Fruit fly (Drosophila melanogaster) S2 (cell line): ENCODE results near the gene RNaseX25.

Experiments
- CG8478 ChIP-seq: fragments of >200 bp; optimal IDR thresholded peaks from 2 replicates; lab custom pipeline; 2018
- CTCF ChIP-seq, 2 experiments: fragments of >200 bp; optimal IDR thresholded peaks; 2 replicates each; lab custom pipeline; 2018

DNA sequence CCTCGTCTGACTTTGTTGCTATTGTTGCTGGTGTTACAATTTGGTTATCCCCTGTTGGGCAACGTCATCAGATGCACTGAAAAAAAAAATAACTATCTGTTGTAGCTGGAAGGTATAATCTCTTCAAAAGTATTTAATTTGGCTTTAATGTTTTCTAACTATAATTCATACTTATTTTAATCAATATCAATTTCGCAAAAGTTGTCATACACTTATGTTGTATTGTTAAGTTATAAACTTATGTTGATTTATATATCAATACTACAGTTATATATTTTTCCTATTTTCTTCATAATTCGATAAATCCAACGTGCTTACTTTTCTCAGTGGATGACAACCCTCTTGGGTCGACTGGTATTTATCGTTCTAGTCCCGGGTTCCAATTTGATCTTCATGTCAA is 16.7 kb upstream of the RNaseX25 start:
- TF ChIP-seq CG8478 (lab: Kevin White, UChicago) (no peak), CTCF (optimal IDR thresholded peaks at IDR 0.05; lab: Kevin White, UChicago) (no peak)
